Worm (Caenorhabditis elegans) whole organism, early embryonic: Measurements from ENCODE around the gene twk-10.

Experiments used
- B0310.2 ChIP-seq: sonication (generic microtip); optimal IDR thresholded peaks from 2 replicates; lab custom pipeline; 2016; ENCODE audit warnings: mild to moderate bottlenecking, missing genetic modification characterization, missing compliant biosample characterization
- F13C5.2 ChIP-seq: sonication (generic microtip); optimal IDR thresholded peaks from 2 replicates; lab custom pipeline; 2017; ENCODE audit warnings: mild to moderate bottlenecking, missing genetic modification characterization, inconsistent platforms, missing compliant biosample characterization
- aly-1 ChIP-seq: sonication (generic microtip); optimal IDR thresholded peaks from 2 replicates; lab custom pipeline; 2016; ENCODE audit warnings: missing genetic modification characterization, missing compliant biosample characterization
- ama-1 ChIP-seq: fragments of 150-350 bp; optimal IDR thresholded peaks from 2 replicates; lab custom pipeline; 2014
- ceh-13 ChIP-seq: fragments of 200-800 bp; sonication (Bioruptor generic); optimal IDR thresholded peaks from 2 replicates; lab custom pipeline; 2018; ENCODE audit warnings: mild to moderate bottlenecking, missing genetic modification characterization, missing compliant biosample characterization
- ceh-36 ChIP-seq: sonication (generic microtip); optimal IDR thresholded peaks from 2 replicates; lab custom pipeline; 2016; ENCODE audit warnings: missing genetic modification characterization, inconsistent platforms, missing compliant biosample characterization
- ets-7 ChIP-seq: sonication (generic microtip); optimal IDR thresholded peaks from 2 replicates; lab custom pipeline; 2016; ENCODE audit warnings: missing genotype, missing genetic modification characterization, missing compliant biosample characterization
- flt-1 ChIP-seq: fragments of 200-800 bp; sonication (Bioruptor generic); IDR thresholded peaks from 2 replicates; pipeline ENCODE4 v1.3.6; 2022; ENCODE audit warnings: missing genetic modification characterization, missing compliant biosample characterization
- hmbx-1 ChIP-seq: sonication (generic microtip); optimal IDR thresholded peaks from 2 replicates; lab custom pipeline; 2016; ENCODE audit warnings: mild to moderate bottlenecking, missing genetic modification characterization, missing compliant biosample characterization
- hmg-4 ChIP-seq: fragments of 200-800 bp; sonication (Bioruptor generic); optimal IDR thresholded peaks from 2 replicates; lab custom pipeline; 2018; ENCODE audit warnings: mild to moderate bottlenecking, missing genetic modification characterization, missing compliant biosample characterization
- hnd-1 ChIP-seq: sonication (generic microtip); optimal IDR thresholded peaks from 2 replicates; lab custom pipeline; 2016; ENCODE audit warnings: missing genetic modification characterization, missing compliant biosample characterization
- pes-1 ChIP-seq: fragments of 200-800 bp; sonication (Bioruptor generic); IDR thresholded peaks from 2 replicates; pipeline ENCODE4 v1.3.6; 2022; ENCODE audit warnings: missing genetic modification reagents, missing genetic modification characterization, missing compliant biosample characterization
- scrt-1 ChIP-seq: fragments of 200-800 bp; sonication (Bioruptor generic); IDR thresholded peaks from 2 replicates; pipeline ENCODE4 v1.3.6; 2022; ENCODE audit warnings: missing genetic modification characterization, missing compliant biosample characterization
- sea-1 ChIP-seq: fragments of 200-800 bp; sonication (Bioruptor generic); conservative IDR thresholded peaks from 2 replicates; pipeline ENCODE4 v1.3.6; 2022; ENCODE audit warnings: missing genetic modification characterization, missing compliant biosample characterization
- tbx-11 ChIP-seq: fragments of 200-800 bp; sonication (Bioruptor generic); IDR thresholded peaks from 2 replicates; pipeline ENCODE4 v1.3.6; 2022; ENCODE audit warnings: missing genetic modification characterization, missing compliant biosample characterization
- tbx-37 ChIP-seq: fragments of 200-800 bp; sonication (Bioruptor generic); conservative IDR thresholded peaks from 2 replicates; pipeline ENCODE4 v1.3.6; 2022; ENCODE audit warnings: missing genetic modification reagents, missing genetic modification characterization, missing compliant biosample characterization
- tra-4 ChIP-seq: sonication (generic microtip); optimal IDR thresholded peaks from 2 replicates; lab custom pipeline; 2017; ENCODE audit warnings: missing genetic modification characterization, missing compliant biosample characterization

The twk-10 gene

ce11 chrV:6509717-6510116 is 42.4 kb upstream of the twk-10 start, which contains the start of gene ubh-2:
Gene ubh-2 (minus strand): TSS chrV:6509817.
- TF ChIP-seq ceh-36 (tag; lab: Kevin White, UChicago): no peak
- no peak for TF ChIP-seq sea-1 (GFP tag; lab: Robert Waterston, UW)
- no peak for TF ChIP-seq scrt-1
- TF ChIP-seq pes-1 (GFP tag; lab: Robert Waterston, UW): no peak
- TF ChIP-seq ceh-13 (GFP tag; lab: Kevin White, UChicago): no peak
- no peak for TF ChIP-seq hmg-4
- no peak for TF ChIP-seq hnd-1
- TF ChIP-seq ama-1 (lab: Kevin White, UChicago): no peak
- no peak for TF ChIP-seq flt-1 (GFP tag; lab: Robert Waterston, UW)
- no peak for TF ChIP-seq tbx-11 (GFP tag; lab: Robert Waterston, UW)
- TF ChIP-seq aly-1 (tag; lab: Kevin White, UChicago): no peak
- TF ChIP-seq tra-4 (tag; lab: Kevin White, UChicago): no peak
- TF ChIP-seq hmbx-1 (tag; lab: Kevin White, UChicago): no peak
- no peak for TF ChIP-seq B0310.2 (tag; lab: Kevin White, UChicago)
- TF ChIP-seq F13C5.2 (tag; lab: Kevin White, UChicago): no peak
- no peak for TF ChIP-seq ets-7 (tag; lab: Kevin White, UChicago)
- no peak for TF ChIP-seq tbx-37

DNA sequence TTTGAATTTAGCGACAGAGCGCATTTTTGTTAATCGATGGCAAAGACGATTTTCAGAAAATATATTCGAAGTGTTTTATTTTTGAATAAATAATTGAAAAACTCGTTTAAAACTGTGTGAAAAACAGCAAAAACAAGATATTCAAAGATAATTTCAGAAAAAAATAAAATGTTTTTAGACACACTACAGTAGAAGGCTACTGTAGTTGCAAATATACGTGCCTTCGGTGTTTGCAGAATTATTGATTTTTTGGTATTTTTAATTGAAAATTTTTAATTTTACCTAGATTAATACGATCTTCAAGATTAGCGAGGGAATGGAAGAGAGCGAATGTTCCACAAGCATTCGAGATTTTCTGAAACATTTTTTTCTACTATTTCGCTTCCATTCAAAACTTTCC is 41.5 kb upstream of the twk-10 start:
- TF ChIP-seq tra-4 (tag; lab: Kevin White, UChicago) (no peak), hmg-4 (no peak), B0310.2 (tag; lab: Kevin White, UChicago) (no peak), tbx-11 (GFP tag; lab: Robert Waterston, UW) (no peak), ceh-36 (tag; lab: Kevin White, UChicago) (no peak), ceh-13 (GFP tag; lab: Kevin White, UChicago) (no peak), tbx-37 (no peak), hmbx-1 (tag; lab: Kevin White, UChicago) (no peak), ama-1 (lab: Kevin White, UChicago) (no peak), pes-1 (GFP tag; lab: Robert Waterston, UW) (no peak), aly-1 (tag; lab: Kevin White, UChicago) (no peak), F13C5.2 (tag; lab: Kevin White, UChicago) (no peak), ets-7 (tag; lab: Kevin White, UChicago) (no peak), hnd-1 (no peak), flt-1 (GFP tag; lab: Robert Waterston, UW) (no peak), scrt-1 (no peak), sea-1 (GFP tag; lab: Robert Waterston, UW) (no peak)

DNA sequence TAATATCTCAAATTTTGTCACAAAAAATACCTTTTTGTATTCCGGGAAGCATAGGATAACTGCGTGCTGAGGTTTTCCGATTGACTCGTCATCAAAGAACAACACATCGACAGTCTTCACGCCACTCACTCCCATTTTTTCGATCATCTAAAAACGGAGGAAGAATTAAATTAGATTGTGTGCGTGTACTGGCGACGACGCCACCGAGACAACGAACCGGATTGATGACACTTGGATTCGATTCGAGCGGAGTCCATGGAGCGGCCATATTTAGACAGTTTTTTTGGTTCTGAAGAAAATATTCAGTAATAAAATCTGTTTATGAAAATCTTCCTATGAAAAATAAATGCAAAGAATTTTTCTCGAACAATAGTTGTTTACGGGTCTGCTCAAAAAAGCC is 41.0 kb upstream of the twk-10 start, which contains the start of gene ubh-1:
Gene ubh-1, minus strand, starts transcription at position 289 of the 400 bp plus-strand sequence.
- TF ChIP-seq pes-1 (GFP tag; lab: Robert Waterston, UW) (no peak), ceh-13 (GFP tag; lab: Kevin White, UChicago) (no peak), hnd-1 (no peak), sea-1 (GFP tag; lab: Robert Waterston, UW) (no peak), aly-1 (tag; lab: Kevin White, UChicago) (no peak), tbx-11 (GFP tag; lab: Robert Waterston, UW) (no peak), ama-1 (lab: Kevin White, UChicago) (no peak), flt-1 (GFP tag; lab: Robert Waterston, UW) (no peak), hmg-4 (no peak), tbx-37 (no peak), ets-7 (tag; lab: Kevin White, UChicago) (no peak), scrt-1 (no peak), F13C5.2 (tag; lab: Kevin White, UChicago) (no peak), B0310.2 (tag; lab: Kevin White, UChicago) (no peak), ceh-36 (tag; lab: Kevin White, UChicago) (no peak), tra-4 (tag; lab: Kevin White, UChicago) (no peak), hmbx-1 (tag; lab: Kevin White, UChicago) (no peak)

DNA sequence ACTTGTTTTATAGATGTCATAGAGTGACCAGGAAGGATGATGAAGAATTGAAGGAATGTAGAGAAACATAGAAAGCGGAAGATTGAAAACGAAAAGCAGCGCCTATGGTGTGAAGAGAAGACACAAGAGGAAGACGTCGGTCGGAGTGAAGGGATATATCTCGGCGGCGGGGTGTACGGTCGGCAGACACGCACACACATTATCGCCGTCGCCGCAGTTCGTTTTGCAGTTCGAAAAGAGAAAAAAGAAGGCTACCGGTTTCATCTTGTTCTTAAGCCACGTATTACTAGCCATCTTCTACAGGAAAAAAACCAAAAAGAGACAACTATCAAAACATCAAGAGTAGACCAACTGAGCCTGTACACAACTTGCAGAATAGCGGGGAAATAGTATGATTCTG is 38.8 kb upstream of the twk-10 start:
- TF ChIP-seq tbx-11 (GFP tag; lab: Robert Waterston, UW) (no peak), hmbx-1 (tag; lab: Kevin White, UChicago) (no peak), B0310.2 (tag; lab: Kevin White, UChicago) (no peak), aly-1 (tag; lab: Kevin White, UChicago) (no peak), hmg-4 (peak; percentile 27), ets-7 (tag; lab: Kevin White, UChicago) (no peak), ama-1 (lab: Kevin White, UChicago) (no peak), pes-1 (GFP tag; lab: Robert Waterston, UW) (0 out of 2 replicates have a peak, but pooled peaks have one; percentile 44)

DNA sequence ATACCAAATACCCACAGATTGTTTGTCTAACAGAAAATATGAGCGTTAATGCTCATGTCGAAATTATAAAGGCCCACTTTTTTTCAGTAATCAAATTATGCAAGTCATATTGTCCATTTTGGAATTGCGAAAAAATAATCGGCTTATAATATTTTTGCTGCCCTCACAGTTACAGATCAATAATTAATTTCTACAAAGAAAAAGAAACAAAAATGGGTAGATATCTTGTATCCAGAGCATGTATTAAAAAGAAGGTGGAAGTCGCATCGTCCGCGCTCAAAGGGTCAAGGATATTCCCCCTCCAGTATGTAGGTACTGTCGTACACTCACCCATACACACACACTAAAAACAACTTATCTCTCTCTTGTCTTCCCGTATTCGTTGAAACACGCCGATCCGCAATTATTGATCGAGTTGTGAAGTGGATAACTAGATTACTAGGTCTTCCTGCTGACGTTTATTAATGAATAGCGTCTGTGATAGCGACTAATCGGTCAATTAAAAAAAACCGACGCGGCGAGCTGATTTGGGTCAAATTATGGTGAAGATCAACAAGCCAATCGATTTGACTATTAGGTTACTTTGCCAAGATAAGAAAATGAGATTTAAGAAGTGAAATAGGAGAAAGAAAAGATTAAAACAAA is 38.2 kb upstream of the twk-10 start:
- TF ChIP-seq tbx-11 (GFP tag; lab: Robert Waterston, UW) (no peak), ama-1 (lab: Kevin White, UChicago) (no peak), hmbx-1 (tag; lab: Kevin White, UChicago) (no peak), ceh-13 (GFP tag; lab: Kevin White, UChicago) (no peak), aly-1 (tag; lab: Kevin White, UChicago) (no peak), ceh-36 (tag; lab: Kevin White, UChicago) (no peak), tbx-37 (no peak), scrt-1 (no peak), B0310.2 (tag; lab: Kevin White, UChicago) (no peak), sea-1 (GFP tag; lab: Robert Waterston, UW) (no peak), tra-4 (tag; lab: Kevin White, UChicago) (no peak), pes-1 (GFP tag; lab: Robert Waterston, UW) (no peak), ets-7 (tag; lab: Kevin White, UChicago) (no peak), hnd-1 (no peak), F13C5.2 (tag; lab: Kevin White, UChicago) (no peak), hmg-4 (no peak), flt-1 (GFP tag; lab: Robert Waterston, UW) (no peak)

DNA sequence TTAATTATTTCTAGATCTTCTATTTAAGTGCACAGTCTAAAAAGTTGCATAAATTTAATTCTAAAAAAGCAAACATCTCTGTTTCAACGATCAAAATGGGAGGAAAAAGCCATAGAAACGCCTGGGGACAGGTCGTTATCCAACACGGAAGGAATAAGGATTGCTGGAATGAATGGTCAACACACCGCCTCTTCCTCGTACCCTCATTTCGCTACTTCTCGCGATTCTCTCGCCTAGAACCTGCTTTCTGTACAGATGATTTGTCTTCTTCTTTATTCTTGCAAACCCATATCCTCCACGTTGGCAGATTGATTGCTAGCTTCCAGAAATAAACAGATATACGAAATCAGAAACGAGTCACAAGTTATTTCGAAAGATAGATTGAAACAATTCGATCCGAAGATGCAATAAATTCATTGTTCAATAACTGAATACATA is 37.2 kb upstream of the twk-10 start, which contains the start of gene dpy-11:
Gene dpy-11, minus strand, starts transcription at position 354 of the 438 bp plus-strand sequence.
- TF ChIP-seq sea-1 (GFP tag; lab: Robert Waterston, UW) (no peak), scrt-1 (no peak), tra-4 (tag; lab: Kevin White, UChicago) (no peak), flt-1 (GFP tag; lab: Robert Waterston, UW) (no peak), ets-7 (tag; lab: Kevin White, UChicago) (no peak), B0310.2 (tag; lab: Kevin White, UChicago) (no peak), ceh-36 (tag; lab: Kevin White, UChicago) (no peak), ceh-13 (GFP tag; lab: Kevin White, UChicago) (no peak), hmbx-1 (tag; lab: Kevin White, UChicago) (no peak), hmg-4 (no peak), tbx-11 (GFP tag; lab: Robert Waterston, UW) (no peak), ama-1 (lab: Kevin White, UChicago) (no peak), pes-1 (GFP tag; lab: Robert Waterston, UW) (no peak), F13C5.2 (tag; lab: Kevin White, UChicago) (no peak), aly-1 (tag; lab: Kevin White, UChicago) (no peak), tbx-37 (no peak), hnd-1 (no peak)
